Worm (Caenorhabditis elegans): Measurements from ENCODE around the gene fbxa-167.

fbxa-167 gene

DNA sequence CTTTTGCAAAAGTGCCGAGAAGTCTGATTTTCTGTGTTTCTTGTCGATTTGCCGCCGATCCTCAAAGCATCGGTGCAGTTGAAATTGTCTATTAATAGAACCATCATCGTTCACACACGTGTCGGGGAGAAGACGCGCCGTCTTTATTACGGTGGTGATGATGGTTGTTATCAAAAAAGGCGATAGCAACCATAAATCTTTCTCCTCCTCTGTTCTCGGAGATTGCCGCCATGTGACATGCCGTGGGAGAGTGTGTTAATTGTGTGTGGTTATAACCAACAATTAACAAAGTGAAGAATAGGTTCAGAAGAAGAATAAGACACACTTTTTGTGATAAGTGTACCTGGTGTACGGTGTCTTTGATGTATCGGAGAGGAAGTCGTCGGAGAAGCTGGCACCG lies 39.8 kb downstream of the fbxa-167 start (continued):
- TF ChIP-seq T26A8.4 (GFP tag; IDR thresholded peaks at IDR 0.05), result no peak
- TF ChIP-seq R02D3.7 (tag; optimal IDR thresholded peaks at IDR 0.05), result no peak
- no peak for TF ChIP-seq madf-9 (GFP tag; conservative IDR thresholded peaks at IDR 0.05)
- TF ChIP-seq daf-8 (GFP tag; IDR thresholded peaks at IDR 0.05), result no peak
- TF ChIP-seq nhr-28 (tag; optimal IDR thresholded peaks at IDR 0.05), result peak; percentile 93
- no peak for TF ChIP-seq ces-1 (GFP tag; optimal IDR thresholded peaks at IDR 0.05)
- TF ChIP-seq F26F4.8 (GFP tag; conservative IDR thresholded peaks at IDR 0.05), result no peak
- no peak for TF ChIP-seq nhr-11 (tag; optimal IDR thresholded peaks at IDR 0.05)
- peak; percentile 49; the same call in 1 of the 2 replicates for TF ChIP-seq dmd-6 (GFP tag; IDR thresholded peaks at IDR 0.05)
- TF ChIP-seq Y48G9A.11 (GFP tag; IDR thresholded peaks at IDR 0.05), result no peak

DNA sequence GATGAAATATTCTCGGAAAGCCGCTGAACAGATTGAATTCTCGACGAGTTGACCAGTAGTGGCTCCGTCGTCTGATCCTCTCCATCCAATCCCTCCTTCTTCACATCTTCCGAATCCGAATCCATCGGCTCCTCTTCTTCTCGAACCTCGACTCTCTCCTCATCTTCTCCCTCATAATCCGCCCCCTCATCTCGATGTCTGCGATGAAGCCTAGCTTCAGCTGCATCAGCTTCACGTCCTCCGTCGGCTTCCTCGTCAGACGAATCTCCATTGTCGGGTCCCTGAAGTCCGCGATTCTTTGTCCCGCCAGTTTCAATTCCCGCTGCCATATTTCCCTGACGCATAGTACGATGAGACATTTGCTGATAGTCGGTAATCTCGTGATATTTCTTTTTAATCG lies 44.3 kb downstream of the fbxa-167 start:
- no peak for TF ChIP-seq dpl-1 (GFP tag; optimal IDR thresholded peaks at IDR 0.05)
- TF ChIP-seq set-16 (GFP tag; IDR thresholded peaks at IDR 0.05), result peak; percentile 68
- TF ChIP-seq nhr-42 (GFP tag; IDR thresholded peaks at IDR 0.05), result peak; percentile 48; the same call in 1 of the 2 replicates
